Fruit fly (Drosophila melanogaster): ENCODE data around the gene CG14689.

CG14689 gene

dm6 chr3R:10680825-10681681, 30.0 kb downstream of the CG14689 start, which contains the start of gene Phyhd1 (continued):
- TF ChIP-seq lola (GFP tag; optimal IDR thresholded peaks at IDR 0.05) (peak in 1 of 3 experiments; percentile 91), oc (tag; optimal IDR thresholded peaks at IDR 0.05) (peak; percentile 94), Ets97D (GFP tag; optimal IDR thresholded peaks at IDR 0.05) (peak; percentile 82), cg (GFP tag; optimal IDR thresholded peaks at IDR 0.05) (no peak), ato (GFP tag; IDR thresholded peaks at IDR 0.05; ENCODE audit: partially characterized antibody) (no peak), lab (GFP tag; optimal IDR thresholded peaks at IDR 0.05) (peak; percentile 96), CG6813 (GFP tag; optimal IDR thresholded peaks at IDR 0.05) (peak; percentile 89), btn (GFP tag; optimal IDR thresholded peaks at IDR 0.05) (peak; percentile 92), CG10366 (GFP tag; IDR thresholded peaks at IDR 0.05) (peak; percentile 93), CG7928 (GFP tag; optimal IDR thresholded peaks at IDR 0.05) (peak; percentile 79), HHEX (GFP tag; optimal IDR thresholded peaks at IDR 0.05) (peak; percentile 88), Fer2 (tag; optimal IDR thresholded peaks at IDR 0.05) (peak; percentile 79), dpn (GFP tag; optimal IDR thresholded peaks at IDR 0.05) (peak; percentile 90 to 95), Atf3 (GFP tag; optimal IDR thresholded peaks at IDR 0.05) (peak; percentile 91), TFAM (GFP tag; optimal IDR thresholded peaks at IDR 0.05) (peak; percentile 87), chif (GFP tag; optimal IDR thresholded peaks at IDR 0.05) (peak; percentile 95 to 97), CG8765 (GFP tag; IDR thresholded peaks at IDR 0.05) (peak; percentile 79), CG18764 (GFP tag; optimal IDR thresholded peaks at IDR 0.05) (peak; percentile 90), peb (GFP tag; IDR thresholded peaks at IDR 0.05) (peak; percentile 83), dmrt99B (tag; optimal IDR thresholded peaks at IDR 0.05) (peak; percentile 95), sob (GFP tag; IDR thresholded peaks at IDR 0.05) (peak; percentile 94), Nf-YA (GFP tag; IDR thresholded peaks at IDR 0.05) (peak; percentile 94), CG3407 (GFP tag; optimal IDR thresholded peaks at IDR 0.05) (peak; percentile 93), Sox100B (GFP tag; optimal IDR thresholded peaks at IDR 0.05) (peak; percentile 89), lbe (GFP tag; optimal IDR thresholded peaks at IDR 0.05) (peak; percentile 70), CG6683 (GFP tag; optimal IDR thresholded peaks at IDR 0.05) (peak; percentile 86), CG17568 (GFP tag; optimal IDR thresholded peaks at IDR 0.05) (peak; percentile 90), Chrac-16 (GFP tag; optimal IDR thresholded peaks at IDR 0.05) (peak; percentile 96), Adf1 (GFP tag; IDR thresholded peaks at IDR 0.05) (peak; percentile 76), CG17829 (tag; optimal IDR thresholded peaks at IDR 0.05) (peak; percentile 91), mam (GFP tag; optimal IDR thresholded peaks at IDR 0.05) (peak; percentile 93), ttk (GFP tag; IDR thresholded peaks at IDR 0.05) (peak; percentile 90), eyg (GFP tag; optimal IDR thresholded peaks at IDR 0.05) (peak; percentile 92), Med (GFP tag) (peak; percentile 100), toy (GFP tag; IDR thresholded peaks at IDR 0.05) (peak; percentile 81), org-1 (GFP tag; optimal IDR thresholded peaks at IDR 0.05) (peak; percentile 96), CG9609 (GFP tag; optimal IDR thresholded peaks at IDR 0.05) (peak; percentile 95), CG16815 (GFP tag; optimal IDR thresholded peaks at IDR 0.05) (peak; percentile 93), sqz (GFP tag; optimal IDR thresholded peaks at IDR 0.05) (peak; percentile 89), sc (optimal IDR thresholded peaks at IDR 0.05) (no peak), sc (GFP tag; optimal IDR thresholded peaks at IDR 0.05) (peak; percentile 92), trem (tag; optimal IDR thresholded peaks at IDR 0.05) (peak; percentile 89), CG2712 (tag; optimal IDR thresholded peaks at IDR 0.05) (peak; percentile 96), gce (GFP tag; IDR thresholded peaks at IDR 0.05) (peak; percentile 89), CG12744 (GFP tag; optimal IDR thresholded peaks at IDR 0.05) (peak; percentile 93), D19B (GFP tag; optimal IDR thresholded peaks at IDR 0.05) (peak; percentile 87), wek (GFP tag; optimal IDR thresholded peaks at IDR 0.05) (peak; percentile 81), Doc2 (GFP tag; IDR thresholded peaks at IDR 0.05) (peak; percentile 53; the same call in 1 of the 2 replicates)

Data from whole organism, embryonic.